Worm (Caenorhabditis elegans): ENCODE results near the gene F42C5.4.

ce11 chrIV:7291066-7291465 lies 861 bp downstream of the F42C5.4 start:
- TF ChIP-seq tab-1 (GFP tag; IDR thresholded peaks at IDR 0.05) (no peak), ref-1 (GFP tag; conservative IDR thresholded peaks at IDR 0.05) (no peak), cog-1 (tag; optimal IDR thresholded peaks at IDR 0.05) (no peak), ztf-23 (GFP tag; IDR thresholded peaks at IDR 0.05) (no peak), med-1 (GFP tag; optimal IDR thresholded peaks at IDR 0.05; ENCODE audit: insufficient read depth) (no peak), flt-1 (GFP tag; IDR thresholded peaks at IDR 0.05) (no peak), ztf-29 (GFP tag; IDR thresholded peaks at IDR 0.05) (no peak), T22C8.4 (GFP tag; IDR thresholded peaks at IDR 0.05) (no peak), klf-2 (GFP tag; conservative IDR thresholded peaks at IDR 0.05) (no peak)

All from whole organism, midembryonic.